Worm (Caenorhabditis elegans): ENCODE measurements around the gene Y17G9B.8.

The Y17G9B.8 gene

ce11 chrIV:4725478-4725920 lies 33.1 kb downstream of the Y17G9B.8 start (continued):
- TF ChIP-seq nhr-48 (tag; optimal IDR thresholded peaks at IDR 0.05), result peak; percentile 84
- TF ChIP-seq D1046.2 (GFP tag; IDR thresholded peaks at IDR 0.05), result peak; percentile 99
- TF ChIP-seq pqm-1 (tag; optimal IDR thresholded peaks at IDR 0.05), result peak; percentile 7
- peak; percentile 100 for TF ChIP-seq lin-29 (GFP tag; IDR thresholded peaks at IDR 0.05)
- peak; percentile 89 for TF ChIP-seq spr-1 (tag; optimal IDR thresholded peaks at IDR 0.05)
- TF ChIP-seq rbr-2 (tag; optimal IDR thresholded peaks at IDR 0.05), result peak; percentile 96
- TF ChIP-seq daf-8 (GFP tag; IDR thresholded peaks at IDR 0.05), result peak; percentile 100
- TF ChIP-seq lim-7 (GFP tag; IDR thresholded peaks at IDR 0.05), result peak; percentile 65; the same call in 1 of the 2 replicates
- peak; percentile 99 for TF ChIP-seq egl-43 (GFP tag; IDR thresholded peaks at IDR 0.05)
- peak; percentile 98 for TF ChIP-seq lin-1 (GFP tag; IDR thresholded peaks at IDR 0.05)
- peak in 1 of 2 experiments; percentile 23 for TF ChIP-seq mdl-1 (tag; optimal IDR thresholded peaks at IDR 0.05)
- peak; percentile 30 for TF ChIP-seq nhr-11 (tag; optimal IDR thresholded peaks at IDR 0.05)
- TF ChIP-seq nhr-77 (tag; optimal IDR thresholded peaks at IDR 0.05), result peak; percentile 59
- peak; percentile 68 to 78 for TF ChIP-seq hif-1 (tag; optimal IDR thresholded peaks at IDR 0.05)
- peak; percentile 100 for TF ChIP-seq php-3 (GFP tag; IDR thresholded peaks at IDR 0.05)
- TF ChIP-seq set-16 (GFP tag; IDR thresholded peaks at IDR 0.05), result peak; percentile 58
- TF ChIP-seq F37D6.2 (tag; optimal IDR thresholded peaks at IDR 0.05), result peak; percentile 91
- peak; percentile 100 for TF ChIP-seq nhr-42 (GFP tag; IDR thresholded peaks at IDR 0.05)
- TF ChIP-seq lin-15B (tag; optimal IDR thresholded peaks at IDR 0.05), result peak; percentile 13
- TF ChIP-seq nhr-102 (tag; optimal IDR thresholded peaks at IDR 0.05), result peak; percentile 96
- TF ChIP-seq jun-1 (tag; optimal IDR thresholded peaks at IDR 0.05), result peak; percentile 1
- peak; percentile 99 for TF ChIP-seq nhr-41 (GFP tag; IDR thresholded peaks at IDR 0.05)
- TF ChIP-seq snpc-1.2 (GFP tag; IDR thresholded peaks at IDR 0.05), result peak; percentile 93
- TF ChIP-seq F49E8.2 (tag; optimal IDR thresholded peaks at IDR 0.05; ENCODE audit: borderline replicate concordance), result peak; percentile 49
- peak; percentile 68 for TF ChIP-seq mep-1 (tag; optimal IDR thresholded peaks at IDR 0.05)
- peak; percentile 22 to 30 for TF ChIP-seq daf-16 (GFP tag; optimal IDR thresholded peaks at IDR 0.05)
- TF ChIP-seq daf-16 (tag; optimal IDR thresholded peaks at IDR 0.05), result peak; percentile 16
- peak; percentile 100 for TF ChIP-seq Y75B8A.6 (GFP tag; IDR thresholded peaks at IDR 0.05)
- 0 out of 2 replicates have a peak, but pooled peaks have one; percentile 72 for TF ChIP-seq zip-11 (GFP tag; IDR thresholded peaks at IDR 0.05)
- peak; percentile 99 for TF ChIP-seq ctbp-1 (GFP tag; IDR thresholded peaks at IDR 0.05)
- TF ChIP-seq unc-130 (GFP tag; optimal IDR thresholded peaks at IDR 0.05), result peak; percentile 1
- TF ChIP-seq dve-1 (tag; optimal IDR thresholded peaks at IDR 0.05; ENCODE audit: insufficient read depth), result peak; percentile 62
- TF ChIP-seq ceh-44 (GFP tag; IDR thresholded peaks at IDR 0.05), result peak; percentile 99
- TF ChIP-seq ZK546.5 (tag; optimal IDR thresholded peaks at IDR 0.05), result peak in 1 of 2 experiments; percentile 38
- peak; percentile 100 for TF ChIP-seq madf-9 (GFP tag; conservative IDR thresholded peaks at IDR 0.05)
- peak; percentile 27 for TF ChIP-seq zip-2 (tag; optimal IDR thresholded peaks at IDR 0.05)
- peak; percentile 86 for TF ChIP-seq hlh-11 (tag; optimal IDR thresholded peaks at IDR 0.05)
- peak; percentile 92 for TF ChIP-seq F44E2.7 (GFP tag; IDR thresholded peaks at IDR 0.05)
- TF ChIP-seq dmd-9 (GFP tag; IDR thresholded peaks at IDR 0.05), result peak; percentile 100
- TF ChIP-seq mes-2 (tag; optimal IDR thresholded peaks at IDR 0.05; ENCODE audit: poor library complexity, severe bottlenecking), result peak; percentile 80
- TF ChIP-seq lsy-2 (tag; optimal IDR thresholded peaks at IDR 0.05), result peak; percentile 96 to 97
- TF ChIP-seq arid-1 (GFP tag; conservative IDR thresholded peaks at IDR 0.05), result peak; percentile 98
- TF ChIP-seq vab-7 (GFP tag; IDR thresholded peaks at IDR 0.05), result peak; percentile 100
- peak; percentile 5 for TF ChIP-seq mxl-3 (GFP tag; optimal IDR thresholded peaks at IDR 0.05)
- peak; percentile 82 for TF ChIP-seq zfp-2 (tag; optimal IDR thresholded peaks at IDR 0.05)
- TF ChIP-seq dmd-6 (GFP tag; IDR thresholded peaks at IDR 0.05), result peak; percentile 100

All from whole organism, L4 larva.